Worm (Caenorhabditis elegans) whole organism, L4/young adult: Measurements from ENCODE around the gene Y39B6A.13.

Source experiments
- W03F9.2 ChIP-seq: fragments of 150-350 bp; optimal IDR thresholded peaks from 2 replicates; lab custom pipeline; 2014; ENCODE audit warnings: missing biosample characterization, missing genetic modification characterization
- dao-5 ChIP-seq: sonication (generic microtip); optimal IDR thresholded peaks from 2 replicates; lab custom pipeline; 2016; ENCODE audit warnings: missing genotype, missing genetic modification characterization, moderate library complexity, missing compliant biosample characterization
- him-1 ChIP-seq: sonication (generic microtip); optimal IDR thresholded peaks from 2 replicates; lab custom pipeline; 2016; ENCODE audit warnings: missing genotype, missing genetic modification reagents, missing genetic modification characterization, missing compliant biosample characterization

Y39B6A.13 gene

ce11 chrV:19073169-19073568 lies 46.1 kb downstream of the Y39B6A.13 start:
- no peak for TF ChIP-seq dao-5

- TF ChIP-seq W03F9.2 (tag; lab: Kevin White, UChicago) (no peak), him-1 (tag; lab: Kevin White, UChicago) (no peak), dao-5 (no peak)
Observed at ce11 chrV:19068888-19069287, 50.3 kb downstream of the Y39B6A.13 start.
